Worm (Caenorhabditis elegans): ENCODE data around the gene srb-5.

Gene srb-5

ce11 chrII:5184661-5185545, 21.7 kb upstream of the srb-5 start:
- TF ChIP-seq cebp-1 (GFP tag; IDR thresholded peaks at IDR 0.05) (0 out of 2 replicates have a peak, but pooled peaks have one; percentile 51), cebp-1 (tag; optimal IDR thresholded peaks at IDR 0.05) (peak; percentile 30), ztf-22 (GFP tag; optimal IDR thresholded peaks at IDR 0.05) (peak; percentile 83), snpc-3.4 (tag; optimal IDR thresholded peaks at IDR 0.05) (no peak), madf-8 (GFP tag; conservative IDR thresholded peaks at IDR 0.05) (no peak), hmg-1.2 (GFP tag; IDR thresholded peaks at IDR 0.05) (0 out of 2 replicates have a peak, but pooled peaks have one; percentile 9), tbp1 (GFP tag; optimal IDR thresholded peaks at IDR 0.05) (peak; percentile 8), let-607 (tag; optimal IDR thresholded peaks at IDR 0.05) (peak in 1 of 2 experiments; percentile 8), atf-7 (tag; optimal IDR thresholded peaks at IDR 0.05) (peak; percentile 77), nhr-80 (tag; optimal IDR thresholded peaks at IDR 0.05) (peak; percentile 71), C17E4.6 (GFP tag; IDR thresholded peaks at IDR 0.05) (no peak)

- TF ChIP-seq ztf-28 (GFP tag; IDR thresholded peaks at IDR 0.05) (no peak), cebp-1 (GFP tag; IDR thresholded peaks at IDR 0.05) (no peak), cebp-1 (tag; optimal IDR thresholded peaks at IDR 0.05) (no peak), K11D2.4 (GFP tag; IDR thresholded peaks at IDR 0.05) (no peak), lag-1 (GFP tag; IDR thresholded peaks at IDR 0.05) (no peak), die-1 (tag; optimal IDR thresholded peaks at IDR 0.05) (no peak), bed-1 (GFP tag; IDR thresholded peaks at IDR 0.05) (no peak), mes-4 (tag; optimal IDR thresholded peaks at IDR 0.05) (no peak), dpl-1 (GFP tag; optimal IDR thresholded peaks at IDR 0.05) (no peak), lsl-1 (GFP tag; optimal IDR thresholded peaks at IDR 0.05) (no peak), nhr-27 (tag; optimal IDR thresholded peaks at IDR 0.05) (no peak), ztf-3 (GFP tag; optimal IDR thresholded peaks at IDR 0.05) (no peak), lin-54 (GFP tag; optimal IDR thresholded peaks at IDR 0.05) (no peak), fkh-3 (tag; optimal IDR thresholded peaks at IDR 0.05) (no peak), egrh-3 (GFP tag; IDR thresholded peaks at IDR 0.05) (no peak), ztf-6 (GFP tag; IDR thresholded peaks at IDR 0.05) (no peak)
These were observed 20.0 kb upstream of the srb-5 start for ce11 chrII:5183207-5183606.

- TF ChIP-seq Y53G8AR.9 (GFP tag; conservative IDR thresholded peaks at IDR 0.05) (peak; percentile 57; the same call in 1 of the 2 replicates), lin-35 (GFP tag; optimal IDR thresholded peaks at IDR 0.05) (peak in 1 of 3 experiments; percentile 60), repo-1 (tag; optimal IDR thresholded peaks at IDR 0.05) (peak; percentile 61), lag-1 (GFP tag; IDR thresholded peaks at IDR 0.05) (no peak), nhr-27 (tag; optimal IDR thresholded peaks at IDR 0.05) (no peak), dpl-1 (GFP tag; optimal IDR thresholded peaks at IDR 0.05) (no peak), nfya-1 (tag; optimal IDR thresholded peaks at IDR 0.05; ENCODE audit: borderline replicate concordance, insufficient read depth) (no peak), nhr-90 (tag; optimal IDR thresholded peaks at IDR 0.05) (peak; percentile 60), ztf-26 (tag; optimal IDR thresholded peaks at IDR 0.05) (peak; percentile 64), him-1 (tag; optimal IDR thresholded peaks at IDR 0.05) (no peak), attf-5 (GFP tag; optimal IDR thresholded peaks at IDR 0.05) (peak; percentile 54), let-607 (tag; optimal IDR thresholded peaks at IDR 0.05) (peak; percentile 93 to 94), ceh-40 (GFP tag; IDR thresholded peaks at IDR 0.05) (no peak), ceh-79 (tag; optimal IDR thresholded peaks at IDR 0.05) (no peak), nhr-80 (tag; optimal IDR thresholded peaks at IDR 0.05) (peak; percentile 92), C06A6.2 (GFP tag; conservative IDR thresholded peaks at IDR 0.05) (peak; percentile 59; the same call in 1 of the 2 replicates), ceh-27 (GFP tag; optimal IDR thresholded peaks at IDR 0.05) (peak; percentile 63), lin-54 (GFP tag; optimal IDR thresholded peaks at IDR 0.05) (peak; percentile 20), egl-44 (GFP tag; IDR thresholded peaks at IDR 0.05) (peak; percentile 81; the same call in 1 of the 2 replicates), chd-7 (tag; optimal IDR thresholded peaks at IDR 0.05) (peak; percentile 64), rpc-1 (optimal IDR thresholded peaks at IDR 0.05) (no peak), rpc-1 (tag; optimal IDR thresholded peaks at IDR 0.05) (no peak), ceh-58 (GFP tag; IDR thresholded peaks at IDR 0.05) (no peak), rcor-1 (GFP tag; IDR thresholded peaks at IDR 0.05) (peak; percentile 42; the same call in 1 of the 2 replicates), ceh-100 (GFP tag; IDR thresholded peaks at IDR 0.05) (no peak)
These were observed 19.3 kb upstream of the srb-5 start for ce11 chrII:5182451-5182850.
